Worm (Caenorhabditis elegans) whole organism, L1 larva: ENCODE measurements around the gene srh-234.

Source experiments
- C16A3.4 ChIP-seq: fragments of 150-350 bp; optimal IDR thresholded peaks from 2 replicates; lab custom pipeline; 2014; ENCODE audit warnings: missing biosample characterization, missing genetic modification characterization
- F16B12.6 ChIP-seq: fragments of 150-350 bp; optimal IDR thresholded peaks from 2 replicates; lab custom pipeline; 2014; ENCODE audit warnings: missing biosample characterization, missing genetic modification characterization
- Y116A8C.19 ChIP-seq: sonication (generic microtip); optimal IDR thresholded peaks from 2 replicates; lab custom pipeline; 2016; ENCODE audit warnings: missing compliant biosample characterization, missing genetic modification characterization, borderline replicate concordance
- ama-1 ChIP-seq: fragments of 150-350 bp; optimal IDR thresholded peaks from 2 replicates; lab custom pipeline; 2014
- blmp-1 ChIP-seq: fragments of 150-350 bp; optimal IDR thresholded peaks from 2 replicates; lab custom pipeline; 2014; ENCODE audit warnings: missing biosample characterization, missing genetic modification characterization
- ceh-8 ChIP-seq: fragments of 200-800 bp; sonication (Bioruptor generic); optimal IDR thresholded peaks from 2 replicates; lab custom pipeline; 2018; ENCODE audit warnings: mild to moderate bottlenecking, missing genetic modification characterization, moderate library complexity, missing compliant biosample characterization
- ceh-88 ChIP-seq: fragments of 200-800 bp; sonication (Bioruptor generic); IDR thresholded peaks from 2 replicates; pipeline ENCODE4 v1.3.6; 2022; ENCODE audit warnings: missing genetic modification characterization, missing compliant biosample characterization
- ces-1 ChIP-seq: fragments of 150-350 bp; optimal IDR thresholded peaks from 2 replicates; lab custom pipeline; 2014; ENCODE audit warnings: missing biosample characterization, missing genetic modification reagents, missing genetic modification characterization
- dsc-1 ChIP-seq: sonication (generic microtip); optimal IDR thresholded peaks from 2 replicates; lab custom pipeline; 2016; ENCODE audit warnings: mild to moderate bottlenecking, missing genetic modification characterization, missing compliant biosample characterization
- egl-13 ChIP-seq: sonication (generic microtip); optimal IDR thresholded peaks from 2 replicates; lab custom pipeline; 2016; ENCODE audit warnings: missing genotype, missing genetic modification reagents, missing genetic modification characterization, missing compliant biosample characterization
- egl-27 ChIP-seq, 2 experiments: fragments of 150-350 bp in 1 of 2; sonication (generic microtip); optimal IDR thresholded peaks; 3 replicates each; lab custom pipeline; 2017 to 2018; ENCODE audit warnings: missing biosample characterization in 2 of 2, missing genetic modification characterization in 2 of 2, missing genetic modification reagents in 2 of 2
- fkh-4 ChIP-seq: sonication (generic microtip); optimal IDR thresholded peaks from 2 replicates; lab custom pipeline; 2016; ENCODE audit warnings: missing compliant biosample characterization, missing genetic modification characterization, borderline replicate concordance
- fkh-8 ChIP-seq: sonication (generic microtip); optimal IDR thresholded peaks from 2 replicates; lab custom pipeline; 2016; ENCODE audit warnings: mild to moderate bottlenecking, missing genetic modification characterization, missing compliant biosample characterization
- irx-1 ChIP-seq: sonication (generic microtip); optimal IDR thresholded peaks from 2 replicates; lab custom pipeline; 2016; ENCODE audit warnings: missing genetic modification characterization, missing compliant biosample characterization
- isw-1 ChIP-seq: fragments of 200-800 bp; sonication (Bioruptor generic); IDR thresholded peaks from 2 replicates; pipeline ENCODE4 v1.3.6; 2022; ENCODE audit warnings: missing genetic modification characterization, missing compliant biosample characterization
- lin-14 ChIP-seq: fragments of 200-800 bp; sonication (Bioruptor generic); optimal IDR thresholded peaks from 2 replicates; lab custom pipeline; 2018; ENCODE audit warnings: mild to moderate bottlenecking, missing genetic modification characterization, moderate library complexity, missing compliant biosample characterization
- lin-15B ChIP-seq: fragments of 150-350 bp; sonication (generic microtip); optimal IDR thresholded peaks from 3 replicates; lab custom pipeline; 2014; ENCODE audit warnings: missing biosample characterization, missing genetic modification characterization
- lin-35 ChIP-seq, 2 experiments: fragments of 150-350 bp; optimal IDR thresholded peaks; 2 replicates each; lab custom pipeline; 2014; ENCODE audit warnings: missing biosample characterization in 2 of 2, missing genetic modification characterization in 2 of 2, missing genetic modification reagents in 2 of 2
- lir-3 ChIP-seq: sonication (generic microtip); optimal IDR thresholded peaks from 2 replicates; lab custom pipeline; 2016; ENCODE audit warnings: mild to moderate bottlenecking, missing genetic modification characterization, moderate library complexity, missing compliant biosample characterization; ENCODE audit not compliant: poor library complexity
- mab-9 ChIP-seq: fragments of 200-800 bp; sonication (Bioruptor generic); IDR thresholded peaks from 2 replicates; pipeline ENCODE4 v1.3.6; 2022; ENCODE audit warnings: missing genetic modification reagents, missing genetic modification characterization, missing compliant biosample characterization
- mdl-1 ChIP-seq, 2 experiments: fragments of 150-350 bp; optimal IDR thresholded peaks; 2 replicates each; lab custom pipeline; 2014 to 2017; ENCODE audit warnings: missing biosample characterization in 2 of 2, missing genetic modification characterization in 2 of 2, inconsistent platforms in 1 of 2
- nhr-11 ChIP-seq: fragments of 150-350 bp; optimal IDR thresholded peaks from 2 replicates; lab custom pipeline; 2014; ENCODE audit warnings: missing biosample characterization, missing genetic modification characterization
- nhr-12 ChIP-seq: sonication (generic microtip); optimal IDR thresholded peaks from 2 replicates; lab custom pipeline; 2017; ENCODE audit warnings: missing biosample characterization, missing genetic modification characterization
- nhr-237 ChIP-seq: fragments of 150-350 bp; optimal IDR thresholded peaks from 2 replicates; lab custom pipeline; 2014; ENCODE audit warnings: missing biosample characterization, missing genetic modification characterization
- nhr-47 ChIP-seq: sonication (generic microtip); optimal IDR thresholded peaks from 2 replicates; lab custom pipeline; 2016; ENCODE audit warnings: mild to moderate bottlenecking, missing genetic modification characterization, moderate library complexity, missing compliant biosample characterization
- nhr-76 ChIP-seq: sonication (generic microtip); optimal IDR thresholded peaks from 2 replicates; lab custom pipeline; 2017; ENCODE audit warnings: missing biosample characterization, missing genetic modification characterization
- nhr-77 ChIP-seq: fragments of 150-350 bp; optimal IDR thresholded peaks from 2 replicates; lab custom pipeline; 2014; ENCODE audit warnings: missing biosample characterization, missing genetic modification characterization
- nhr-85 ChIP-seq: sonication (generic microtip); peaks from one replicate; lab custom pipeline; 2016; ENCODE audit warnings: missing genetic modification characterization, inconsistent platforms, missing compliant biosample characterization
- nhr-90 ChIP-seq: sonication (generic microtip); optimal IDR thresholded peaks from 2 replicates; lab custom pipeline; 2016; ENCODE audit warnings: mild to moderate bottlenecking, missing genetic modification characterization, missing compliant biosample characterization; ENCODE audit not compliant: poor library complexity
- rnt-1 ChIP-seq: sonication (generic microtip); optimal IDR thresholded peaks from 2 replicates; lab custom pipeline; 2016; ENCODE audit warnings: mild to moderate bottlenecking, missing genetic modification characterization, moderate library complexity, missing compliant biosample characterization
- skn-1 ChIP-seq: fragments of 150-350 bp; optimal IDR thresholded peaks from 2 replicates; lab custom pipeline; 2014; ENCODE audit warnings: missing biosample characterization, missing genetic modification characterization
- snpc-4 ChIP-seq: fragments of 150-350 bp; optimal IDR thresholded peaks from 2 replicates; lab custom pipeline; 2014; ENCODE audit warnings: missing biosample characterization, missing genetic modification characterization
- unc-130 ChIP-seq: fragments of 150-350 bp; optimal IDR thresholded peaks from 2 replicates; lab custom pipeline; 2017; ENCODE audit warnings: missing biosample characterization, missing genetic modification characterization, inconsistent platforms
- unc-30 ChIP-seq: sonication (generic microtip); optimal IDR thresholded peaks from 2 replicates; lab custom pipeline; 2017; ENCODE audit warnings: missing biosample characterization, missing genetic modification characterization
- unc-62 ChIP-seq: fragments of 150-350 bp; optimal IDR thresholded peaks from 2 replicates; lab custom pipeline; 2014; ENCODE audit warnings: missing biosample characterization, missing genetic modification reagents, missing genetic modification characterization
- unc-86 ChIP-seq: sonication (generic microtip); optimal IDR thresholded peaks from 2 replicates; lab custom pipeline; 2016; ENCODE audit warnings: missing genetic modification characterization, missing compliant biosample characterization
- vab-15 ChIP-seq: sonication (generic microtip); optimal IDR thresholded peaks from 2 replicates; lab custom pipeline; 2017; ENCODE audit warnings: missing genotype, mild to moderate bottlenecking, missing genetic modification characterization, missing compliant biosample characterization
- xbp-1 ChIP-seq: sonication (generic microtip); optimal IDR thresholded peaks from 2 replicates; lab custom pipeline; 2016; ENCODE audit warnings: missing genetic modification characterization, missing compliant biosample characterization
- ztf-4 ChIP-seq: fragments of 150-350 bp; optimal IDR thresholded peaks from 2 replicates; lab custom pipeline; 2014; ENCODE audit warnings: missing biosample characterization, missing genetic modification characterization

Gene srh-234

DNA sequence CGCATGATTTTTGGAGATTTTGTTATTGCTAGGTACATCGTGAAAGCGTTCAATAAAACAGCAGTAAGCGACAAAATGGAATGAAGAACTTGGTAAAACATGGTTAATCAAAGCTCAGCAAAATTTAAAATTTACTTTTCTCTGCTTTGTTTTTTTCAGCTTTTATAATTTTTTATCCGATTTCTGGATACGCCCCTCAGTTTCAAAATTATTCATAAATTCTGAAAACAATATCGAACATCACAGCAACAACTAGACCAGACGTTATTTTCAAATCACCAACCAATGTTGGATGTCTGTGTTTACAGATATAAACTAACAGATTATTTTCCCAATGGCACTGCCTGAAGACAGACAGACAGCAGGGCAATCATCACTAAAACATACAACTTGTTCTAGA lies 17.0 kb downstream of the srh-234 start, which contains the start of gene srd-31:
TSS of gene srd-31 (minus strand) at position 101 of the 400 bp plus-strand sequence.
- TF ChIP-seq ceh-8 (GFP tag; lab: Kevin White, UChicago) (no peak), nhr-11 (tag; lab: Kevin White, UChicago) (no peak)

DNA sequence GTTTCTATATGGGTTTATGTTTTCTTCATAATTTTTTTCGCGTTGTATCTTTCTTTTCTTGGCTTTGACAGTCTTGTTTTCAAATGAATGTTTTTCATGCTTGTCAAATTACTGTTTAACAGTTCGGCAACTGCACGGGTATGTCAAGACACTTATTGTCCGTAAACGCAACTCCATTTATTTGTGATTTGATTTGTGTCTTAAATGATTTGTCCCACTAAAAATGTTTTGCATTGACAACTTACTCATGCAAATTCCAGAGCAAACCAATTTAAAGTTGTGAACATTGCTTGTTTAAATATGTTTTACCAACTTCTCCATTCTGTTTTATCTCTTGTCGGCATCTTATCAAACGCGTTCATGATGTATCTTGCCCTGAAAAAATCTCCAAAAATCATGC lies 19.9 kb downstream of the srh-234 start, which contains the start of gene srd-25:
TSS of gene srd-25 (plus strand) at position 301 of the 400 bp plus-strand sequence.
- TF ChIP-seq lin-35 (GFP tag; optimal IDR thresholded peaks at IDR 0.05; lab: Kevin White, UChicago), result no peak
- TF ChIP-seq mdl-1 (tag; optimal IDR thresholded peaks at IDR 0.05; lab: Kevin White, UChicago), result no peak
- no peak for TF ChIP-seq xbp-1
- TF ChIP-seq isw-1, result no peak
- no peak for TF ChIP-seq dsc-1
- TF ChIP-seq unc-62 (GFP tag; lab: Kevin White, UChicago), result no peak
- TF ChIP-seq F16B12.6, result no peak
- no peak for TF ChIP-seq ztf-4 (tag; lab: Kevin White, UChicago)
- TF ChIP-seq nhr-90, result no peak
- no peak for TF ChIP-seq skn-1 (tag; lab: Kevin White, UChicago)
- no peak for TF ChIP-seq nhr-12 (tag; lab: Kevin White, UChicago)
- no peak for TF ChIP-seq C16A3.4 (tag; lab: Kevin White, UChicago)
- no peak for TF ChIP-seq lin-15B
- no peak for TF ChIP-seq snpc-4

- TF ChIP-seq ces-1 (GFP tag; lab: Kevin White, UChicago) (no peak), Y116A8C.19 (tag; lab: Kevin White, UChicago) (no peak)
Measured at ce11 chrV:7629504-7629903, 22.2 kb downstream of the srh-234 start, which contains the start of gene srd-30. Gene srd-30 (plus strand): TSS chrV:7629804.

DNA sequence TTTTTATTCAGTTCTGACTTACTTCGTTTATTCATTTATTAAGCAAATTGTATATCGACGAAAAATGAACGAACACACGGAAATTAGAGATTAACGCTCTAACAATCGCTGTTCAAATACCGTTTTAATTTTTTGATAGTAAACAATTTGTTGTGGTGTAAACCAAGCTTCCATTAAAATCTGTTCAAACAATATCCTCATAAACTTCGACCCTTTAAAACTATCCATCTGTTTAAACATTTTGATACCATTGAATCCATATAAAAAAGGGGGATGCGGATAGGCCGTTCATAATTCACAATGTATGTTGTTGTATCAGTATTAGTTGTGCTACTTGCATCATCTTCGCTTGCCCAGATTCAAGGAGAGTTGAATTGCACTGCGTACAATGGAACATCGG lies 25.1 kb downstream of the srh-234 start, which contains the start of gene F07C4.6:
TSS of gene F07C4.6 (plus strand) at position 301 of the 400 bp plus-strand sequence.
- no peak for TF ChIP-seq rnt-1
- no peak for TF ChIP-seq mdl-1 (tag; optimal IDR thresholded peaks at IDR 0.05; lab: Kevin White, UChicago)
- TF ChIP-seq unc-130 (tag; lab: Kevin White, UChicago), result no peak
- TF ChIP-seq isw-1, result no peak
- TF ChIP-seq ceh-88 (GFP tag; lab: Robert Waterston, UW), result no peak
- no peak for TF ChIP-seq lin-15B
- TF ChIP-seq dsc-1, result no peak
- TF ChIP-seq nhr-76 (tag; lab: Kevin White, UChicago), result no peak
- no peak for TF ChIP-seq vab-15 (tag; lab: Kevin White, UChicago)
- TF ChIP-seq unc-30 (tag; lab: Kevin White, UChicago), result no peak
- TF ChIP-seq lir-3 (tag; lab: Kevin White, UChicago), result no peak

ce11 chrV:7624652-7625051 lies 27.0 kb downstream of the srh-234 start, which contains the start of gene grsp-4:
Gene grsp-4 (plus strand): TSS chrV:7624952.
- TF ChIP-seq skn-1 (tag; lab: Kevin White, UChicago) (no peak), nhr-90 (no peak), nhr-77 (tag; lab: Kevin White, UChicago) (no peak), unc-130 (tag; lab: Kevin White, UChicago) (no peak), egl-27 (tag; optimal IDR thresholded peaks at IDR 0.05; lab: Kevin White, UChicago) (no peak), irx-1 (tag; lab: Kevin White, UChicago) (no peak), nhr-85 (tag; lab: Kevin White, UChicago) (peak; percentile 48), blmp-1 (tag; lab: Kevin White, UChicago) (peak; percentile 52), nhr-47 (tag; lab: Kevin White, UChicago) (no peak), fkh-8 (tag; lab: Kevin White, UChicago) (no peak)

DNA sequence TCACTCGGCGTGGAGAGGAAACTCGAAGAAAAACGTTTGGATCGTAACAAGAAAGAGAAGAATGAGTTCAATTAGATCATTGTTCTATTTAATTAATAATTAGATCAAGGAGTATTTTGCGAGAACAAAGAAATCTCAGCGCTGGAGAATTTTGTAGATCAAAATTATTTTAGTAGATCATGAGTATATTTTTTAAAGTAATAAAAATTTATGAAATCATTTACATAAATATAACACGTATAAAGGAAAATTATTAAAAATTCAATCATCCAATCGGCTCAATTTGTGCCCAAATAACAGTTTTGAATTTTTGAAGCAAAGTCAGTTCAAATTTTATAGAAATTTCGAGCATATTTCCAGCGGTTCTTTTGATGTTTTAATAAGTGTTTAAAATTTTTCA lies 27.5 kb downstream of the srh-234 start, which contains the start of gene C50E3.13:
TSS of gene C50E3.13 (minus strand) at position 101 of the 400 bp plus-strand sequence.
- TF ChIP-seq fkh-4, result no peak
- TF ChIP-seq lin-14 (GFP tag; lab: Kevin White, UChicago), result no peak
- TF ChIP-seq egl-13 (tag; lab: Kevin White, UChicago), result no peak
- no peak for TF ChIP-seq nhr-237 (tag; lab: Kevin White, UChicago)
- TF ChIP-seq nhr-47 (tag; lab: Kevin White, UChicago), result no peak
- no peak for TF ChIP-seq mab-9 (GFP tag; lab: Robert Waterston, UW)
- TF ChIP-seq ama-1 (lab: Kevin White, UChicago), result no peak
- TF ChIP-seq unc-86 (tag; lab: Kevin White, UChicago), result no peak
- TF ChIP-seq, all 84 proteins: peak for 0
